Fruit fly (Drosophila melanogaster): ENCODE results near the gene TwdlM.

- TF ChIP-seq Snoo (tag; optimal IDR thresholded peaks at IDR 0.05) (no peak), CG15710 (tag; optimal IDR thresholded peaks at IDR 0.05) (no peak), Pif1B (GFP tag; optimal IDR thresholded peaks at IDR 0.05) (no peak), fd96Ca (GFP tag; IDR thresholded peaks at IDR 0.05) (no peak), EcR (GFP tag; optimal IDR thresholded peaks at IDR 0.05) (no peak), CG4496 (GFP tag; IDR thresholded peaks at IDR 0.05) (no peak), CG17806 (tag; optimal IDR thresholded peaks at IDR 0.05) (no peak), CG9948 (tag; optimal IDR thresholded peaks at IDR 0.05) (no peak), CG32121 (GFP tag; IDR thresholded peaks at IDR 0.05) (no peak), CG10348 (GFP tag; IDR thresholded peaks at IDR 0.05) (no peak)
Observed at dm6 chr3R:26629618-26630017, 10.7 kb downstream of the TwdlM start, which contains the start of gene TwdlJ.
